Fruit fly (Drosophila melanogaster) whole organism, pupa: ENCODE results near the gene CG33340.
A peak's percentile ranks its signal among the peaks of the same experiment; 100 is the strongest.

Source experiments
- CG10348 ChIP-seq: fragments of 200-800 bp; sonication (Bioruptor generic); IDR thresholded peaks from 2 replicates; pipeline ENCODE4 v1.3.6; 2022; ENCODE audit warnings: missing biosample characterization, missing genetic modification characterization
- CG12605 ChIP-seq: fragments of 200-800 bp; sonication (Bioruptor generic); IDR thresholded peaks from 2 replicates; pipeline ENCODE4 v1.3.6; 2022; ENCODE audit warnings: missing biosample characterization, missing genetic modification characterization
- CG13204 ChIP-seq: fragments of 200-800 bp; sonication (Bioruptor generic); optimal IDR thresholded peaks from 2 replicates; lab custom pipeline; 2018; ENCODE audit warnings: missing biosample characterization, mild to moderate bottlenecking, missing genetic modification characterization, moderate library complexity
- CG14655 ChIP-seq: fragments of 200-800 bp; sonication (Bioruptor generic); optimal IDR thresholded peaks from 3 replicates; lab custom pipeline; 2017; ENCODE audit warnings: mild to moderate bottlenecking, missing biosample characterization, missing genetic modification reagents, missing genetic modification characterization
- CG15710 ChIP-seq: fragments of 200-800 bp; sonication (Bioruptor generic); optimal IDR thresholded peaks from 2 replicates; lab custom pipeline; 2018; ENCODE audit warnings: missing biosample characterization, mild to moderate bottlenecking, missing genetic modification characterization, moderate library complexity
- CG17806 ChIP-seq: fragments of 200-800 bp; sonication (Bioruptor generic); optimal IDR thresholded peaks from 2 replicates; lab custom pipeline; 2018; ENCODE audit warnings: missing biosample characterization, mild to moderate bottlenecking, missing genetic modification characterization, moderate library complexity
- CG32121 ChIP-seq: fragments of 200-800 bp; sonication (Bioruptor generic); IDR thresholded peaks from 2 replicates; pipeline ENCODE4 v1.3.6; 2022; ENCODE audit warnings: missing biosample characterization, missing genetic modification characterization
- CG34367 ChIP-seq: fragments of 200-800 bp; sonication (Bioruptor generic); optimal IDR thresholded peaks from 2 replicates; lab custom pipeline; 2018; ENCODE audit warnings: missing biosample characterization, mild to moderate bottlenecking, missing genetic modification characterization
- CG4496 ChIP-seq: fragments of 200-800 bp; sonication (Bioruptor generic); IDR thresholded peaks from 3 replicates; pipeline ENCODE4 v1.3.6; 2022; ENCODE audit warnings: missing biosample characterization, missing genetic modification characterization
- CG8159 ChIP-seq: fragments of 200-800 bp; sonication (Bioruptor generic); optimal IDR thresholded peaks from 3 replicates; lab custom pipeline; 2018; ENCODE audit warnings: missing biosample characterization, mild to moderate bottlenecking, missing genetic modification characterization, moderate library complexity
- CG8301 ChIP-seq: fragments of 200-800 bp; sonication (Bioruptor generic); optimal IDR thresholded peaks from 2 replicates; lab custom pipeline; 2018; ENCODE audit warnings: missing biosample characterization, mild to moderate bottlenecking, missing genetic modification characterization
- CG9948 ChIP-seq: fragments of 200-800 bp; sonication (Bioruptor generic); optimal IDR thresholded peaks from 2 replicates; lab custom pipeline; 2018; ENCODE audit warnings: missing biosample characterization, mild to moderate bottlenecking, missing genetic modification characterization, moderate library complexity
- D1 ChIP-seq: fragments of 200-800 bp; sonication (Bioruptor generic); optimal IDR thresholded peaks from 2 replicates; lab custom pipeline; 2018; ENCODE audit warnings: missing biosample characterization, mild to moderate bottlenecking, missing genetic modification characterization, moderate library complexity
- EcR ChIP-seq: fragments of 200-800 bp; sonication (Bioruptor generic); optimal IDR thresholded peaks from 3 replicates; lab custom pipeline; 2019; ENCODE audit warnings: missing biosample characterization, missing genetic modification characterization, mild to moderate bottlenecking, moderate library complexity, missing genetic modification reagents
- Ets98B ChIP-seq: fragments of 200-800 bp; sonication (Bioruptor generic); IDR thresholded peaks from 2 replicates; pipeline ENCODE4 v1.3.6; 2022; ENCODE audit warnings: missing biosample characterization, missing genetic modification characterization
- Pif1A ChIP-seq: fragments of 200-800 bp; sonication (Bioruptor generic); optimal IDR thresholded peaks from 3 replicates; lab custom pipeline; 2016; ENCODE audit warnings: missing biosample characterization, missing genetic modification characterization
- Pif1B ChIP-seq: fragments of 200-800 bp; sonication (Bioruptor generic); optimal IDR thresholded peaks from 3 replicates; lab custom pipeline; 2016; ENCODE audit warnings: missing biosample characterization, missing genetic modification characterization
- Snoo ChIP-seq: fragments of 200-800 bp; sonication (Bioruptor generic); optimal IDR thresholded peaks from 3 replicates; lab custom pipeline; 2017; ENCODE audit warnings: missing biosample characterization, mild to moderate bottlenecking, missing genetic modification characterization, inconsistent platforms
- fd96Ca ChIP-seq: fragments of 200-800 bp; sonication (Bioruptor generic); IDR thresholded peaks from 3 replicates; pipeline ENCODE4 v1.3.6; 2022; ENCODE audit warnings: missing biosample characterization, missing genetic modification characterization
- gl ChIP-seq: fragments of 200-800 bp; sonication (Bioruptor generic); optimal IDR thresholded peaks from 2 replicates; lab custom pipeline; 2018; ENCODE audit warnings: missing biosample characterization, mild to moderate bottlenecking, missing genetic modification characterization
- rn ChIP-seq: fragments of 200-800 bp; sonication (Bioruptor generic); IDR thresholded peaks from 2 replicates; pipeline ENCODE4 v1.3.6; 2022; ENCODE audit warnings: missing biosample characterization, missing genetic modification characterization

CG33340 gene

dm6 chr3R:24333182-24333808 lies 29.6 kb upstream of the CG33340 start, which contains the start of the genes Rrp5 and Dis3:
Rrp5 (minus strand) TSS chr3R:24333316.
Dis3 (plus strand) TSS chr3R:24333433.
- peak; percentile 41; the same call in 1 of the 3 replicates for TF ChIP-seq fd96Ca (GFP tag; lab: Robert Waterston, UW)
- TF ChIP-seq CG34367 (tag; lab: Kevin White, UChicago) = no peak
- TF ChIP-seq CG9948 = no peak
- no peak for TF ChIP-seq CG15710 (tag; lab: Kevin White, UChicago)
- no peak for TF ChIP-seq D1
- peak; percentile 35; the same call in 1 of the 3 replicates for TF ChIP-seq CG4496 (GFP tag; lab: Robert Waterston, UW)
- TF ChIP-seq Pif1B (GFP tag; lab: Kevin White, UChicago) = no peak

dm6 chr3R:24336622-24337021 lies 26.3 kb upstream of the CG33340 start, which contains the start of gene CG6432:
CG6432 (plus strand) TSS chr3R:24336922.
- TF ChIP-seq EcR (GFP tag; lab: Kevin White, UChicago) = no peak
- TF ChIP-seq D1 = no peak
- TF ChIP-seq Pif1B (GFP tag; lab: Kevin White, UChicago) = no peak
- no peak for TF ChIP-seq CG15710 (tag; lab: Kevin White, UChicago)
- no peak for TF ChIP-seq Pif1A (GFP tag; lab: Kevin White, UChicago)
- TF ChIP-seq CG34367 (tag; lab: Kevin White, UChicago) = no peak
- no peak for TF ChIP-seq CG13204 (GFP tag; lab: Kevin White, UChicago)
- TF ChIP-seq CG10348 (GFP tag; lab: Robert Waterston, UW) = no peak
- TF ChIP-seq fd96Ca (GFP tag; lab: Robert Waterston, UW) = no peak
- no peak for TF ChIP-seq rn (GFP tag; lab: Robert Waterston, UW)
- no peak for TF ChIP-seq Snoo (tag; lab: Kevin White, UChicago)
- TF ChIP-seq gl = no peak
- no peak for TF ChIP-seq Ets98B (GFP tag; lab: Robert Waterston, UW)
- TF ChIP-seq CG8301 (tag; lab: Kevin White, UChicago) = no peak
- no peak for TF ChIP-seq CG17806 (tag; lab: Kevin White, UChicago)
- no peak for TF ChIP-seq CG12605 (GFP tag; lab: Robert Waterston, UW)
- no peak for TF ChIP-seq CG8159 (tag; lab: Kevin White, UChicago)
- no peak for TF ChIP-seq CG4496 (GFP tag; lab: Robert Waterston, UW)

- no peak for TF ChIP-seq Ets98B (GFP tag; lab: Robert Waterston, UW)
- no peak for TF ChIP-seq CG17806 (tag; lab: Kevin White, UChicago)
- TF ChIP-seq CG34367 (tag; lab: Kevin White, UChicago) = no peak
- no peak for TF ChIP-seq CG10348 (GFP tag; lab: Robert Waterston, UW)
- no peak for TF ChIP-seq CG8159 (tag; lab: Kevin White, UChicago)
- no peak for TF ChIP-seq Snoo (tag; lab: Kevin White, UChicago)
- TF ChIP-seq CG12605 (GFP tag; lab: Robert Waterston, UW) = peak; percentile 37; the same call in 1 of the 2 replicates
- TF ChIP-seq, all 21 proteins: peak for 1
These were observed 21.7 kb upstream of the CG33340 start, which contains the start of gene Ms for dm6 chr3R:24341251-24341650. Ms (plus strand) TSS chr3R:24341551.

- peak; percentile 38 for TF ChIP-seq CG15710 (tag; lab: Kevin White, UChicago)
- TF ChIP-seq CG4496 (GFP tag; lab: Robert Waterston, UW) = 0 out of 3 replicates have a peak, but pooled peaks have one; percentile 12
- no peak for TF ChIP-seq CG32121 (GFP tag; lab: Robert Waterston, UW)
- TF ChIP-seq, all 21 proteins: peak for 2
These were observed 14.3 kb upstream of the CG33340 start, which contains the start of the genes CG5746 and CG6454 for dm6 chr3R:24348420-24349190. CG5746 (minus strand) TSS chr3R:24348791. CG6454 (plus strand) TSS chr3R:24349182.

- TF ChIP-seq CG15710 (tag; lab: Kevin White, UChicago) = no peak
- TF ChIP-seq CG34367 (tag; lab: Kevin White, UChicago) = no peak
- no peak for TF ChIP-seq gl
- no peak for TF ChIP-seq D1
- no peak for TF ChIP-seq rn (GFP tag; lab: Robert Waterston, UW)
- no peak for TF ChIP-seq CG8159 (tag; lab: Kevin White, UChicago)
- no peak for TF ChIP-seq CG12605 (GFP tag; lab: Robert Waterston, UW)
- no peak for TF ChIP-seq Snoo (tag; lab: Kevin White, UChicago)
- no peak for TF ChIP-seq CG4496 (GFP tag; lab: Robert Waterston, UW)
- TF ChIP-seq CG9948 = no peak
- TF ChIP-seq CG13204 (GFP tag; lab: Kevin White, UChicago) = no peak
- no peak for TF ChIP-seq CG10348 (GFP tag; lab: Robert Waterston, UW)
- no peak for TF ChIP-seq CG14655
- no peak for TF ChIP-seq Pif1A (GFP tag; lab: Kevin White, UChicago)
These were observed 9.5 kb upstream of the CG33340 start for dm6 chr3R:24353448-24353847.

dm6 chr3R:24357698-24358097 lies 5.2 kb upstream of the CG33340 start, which contains the start of gene Golgin84:
Golgin84 (minus strand) TSS chr3R:24357938.
- no peak for TF ChIP-seq CG10348 (GFP tag; lab: Robert Waterston, UW)
- TF ChIP-seq CG9948 = no peak
- no peak for TF ChIP-seq Pif1A (GFP tag; lab: Kevin White, UChicago)
- no peak for TF ChIP-seq CG32121 (GFP tag; lab: Robert Waterston, UW)
- TF ChIP-seq EcR (GFP tag; lab: Kevin White, UChicago) = no peak
- TF ChIP-seq gl = no peak
- TF ChIP-seq CG8159 (tag; lab: Kevin White, UChicago) = no peak
- no peak for TF ChIP-seq CG14655
- no peak for TF ChIP-seq D1
- no peak for TF ChIP-seq Snoo (tag; lab: Kevin White, UChicago)
- TF ChIP-seq CG17806 (tag; lab: Kevin White, UChicago) = no peak
- no peak for TF ChIP-seq CG13204 (GFP tag; lab: Kevin White, UChicago)
- TF ChIP-seq CG15710 (tag; lab: Kevin White, UChicago) = no peak
- no peak for TF ChIP-seq CG12605 (GFP tag; lab: Robert Waterston, UW)
